Worm (Caenorhabditis elegans) whole organism, young adult: Measurements from ENCODE around the gene fcho-1.

Experiments
- B0035.1 ChIP-seq: sonication (generic microtip); optimal IDR thresholded peaks from 2 replicates; lab custom pipeline; 2016; ENCODE audit warnings: missing genetic modification characterization, mild to moderate bottlenecking, missing compliant biosample characterization, missing genotype, missing genetic modification reagents
- F23B12.7 ChIP-seq: sonication (generic microtip); optimal IDR thresholded peaks from 2 replicates; lab custom pipeline; 2017; ENCODE audit warnings: missing genetic modification characterization, mild to moderate bottlenecking, missing compliant biosample characterization, antibody characterized with exemption, moderate library complexity; ENCODE audit not compliant: insufficient read depth
- F33H1.4 ChIP-seq: fragments of 200-800 bp; sonication (Bioruptor generic); IDR thresholded peaks from 2 replicates; pipeline ENCODE4 v1.3.6; 2022; ENCODE audit warnings: missing genetic modification reagents, missing genetic modification characterization, missing compliant biosample characterization
- K11D2.4 ChIP-seq: fragments of 200-800 bp; sonication (Bioruptor generic); IDR thresholded peaks from 2 replicates; pipeline ENCODE4 v1.3.6; 2022; ENCODE audit warnings: missing genetic modification reagents, missing genetic modification characterization, missing compliant biosample characterization
- K12H6.12 ChIP-seq: fragments of 200-800 bp; sonication (Bioruptor generic); optimal IDR thresholded peaks from 2 replicates; lab custom pipeline; 2018; ENCODE audit warnings: mild to moderate bottlenecking, missing genetic modification characterization, missing compliant biosample characterization
- Y53G8AR.9 ChIP-seq: fragments of 200-800 bp; sonication (Bioruptor generic); conservative IDR thresholded peaks from 2 replicates; pipeline ENCODE4 v1.3.6; 2022; ENCODE audit warnings: missing genetic modification reagents, missing genetic modification characterization, missing compliant biosample characterization
- Y67H2A.10 ChIP-seq: fragments of 200-800 bp; sonication (Bioruptor generic); conservative IDR thresholded peaks from 2 replicates; pipeline ENCODE4 v1.3.6; 2022; ENCODE audit warnings: missing genetic modification reagents, missing genetic modification characterization, missing compliant biosample characterization
- ama-1 ChIP-seq, 3 experiments: fragments of 150-350 bp in 1 of 3; sonication (generic microtip) in 2 of 3; optimal IDR thresholded peaks; 2 replicates each; lab custom pipeline; 2014 to 2018; ENCODE audit warnings: missing biosample characterization in 2 of 3, missing genetic modification characterization in 2 of 3, missing genetic modification reagents in 2 of 3
- aptf-2 ChIP-seq: fragments of 200-800 bp; sonication (Bioruptor generic); conservative IDR thresholded peaks from 2 replicates; pipeline ENCODE4 v1.3.6; 2022; ENCODE audit warnings: missing genetic modification reagents, missing genetic modification characterization, missing compliant biosample characterization
- atf-7 ChIP-seq: sonication (generic microtip); optimal IDR thresholded peaks from 2 replicates; lab custom pipeline; 2017; ENCODE audit warnings: mild to moderate bottlenecking, missing genetic modification characterization, missing compliant biosample characterization
- athp-1 ChIP-seq: sonication (generic microtip); optimal IDR thresholded peaks from 2 replicates; lab custom pipeline; 2017; ENCODE audit warnings: mild to moderate bottlenecking, missing genetic modification characterization, missing compliant biosample characterization
- attf-5 ChIP-seq: fragments of 200-800 bp; sonication (Bioruptor generic); optimal IDR thresholded peaks from 2 replicates; lab custom pipeline; 2018; ENCODE audit warnings: mild to moderate bottlenecking, missing genetic modification characterization, missing compliant biosample characterization
- cebp-2 ChIP-seq: fragments of 200-800 bp; sonication (Bioruptor generic); IDR thresholded peaks from 2 replicates; pipeline ENCODE4 v1.3.6; 2022; ENCODE audit warnings: missing genetic modification characterization, missing compliant biosample characterization
- ceh-100 ChIP-seq: fragments of 200-800 bp; sonication (Bioruptor generic); IDR thresholded peaks from 2 replicates; pipeline ENCODE4 v1.3.6; 2022; ENCODE audit warnings: missing genetic modification reagents, missing genetic modification characterization, missing compliant biosample characterization
- ceh-58 ChIP-seq: fragments of 200-800 bp; sonication (Bioruptor generic); IDR thresholded peaks from 2 replicates; pipeline ENCODE4 v1.3.6; 2022; ENCODE audit warnings: missing genetic modification characterization, missing compliant biosample characterization
- ceh-91 ChIP-seq: fragments of 200-800 bp; sonication (Bioruptor generic); IDR thresholded peaks from 2 replicates; pipeline ENCODE4 v1.3.6; 2022; ENCODE audit warnings: missing genetic modification reagents, missing genetic modification characterization, missing compliant biosample characterization
- chd-7 ChIP-seq: sonication (generic microtip); optimal IDR thresholded peaks from 2 replicates; lab custom pipeline; 2016; ENCODE audit warnings: mild to moderate bottlenecking, missing genetic modification characterization, moderate library complexity, missing compliant biosample characterization
- die-1 ChIP-seq: sonication (generic microtip); optimal IDR thresholded peaks from 2 replicates; lab custom pipeline; 2016; ENCODE audit warnings: missing genotype, mild to moderate bottlenecking, missing genetic modification characterization, missing compliant biosample characterization
- egl-44 ChIP-seq: fragments of 200-800 bp; sonication (Bioruptor generic); IDR thresholded peaks from 2 replicates; pipeline ENCODE4 v1.3.6; 2022; ENCODE audit warnings: missing genetic modification reagents, missing genetic modification characterization, missing compliant biosample characterization
- ets-4 ChIP-seq: fragments of 200-800 bp; sonication (Bioruptor generic); optimal IDR thresholded peaks from 2 replicates; lab custom pipeline; 2018; ENCODE audit warnings: mild to moderate bottlenecking, missing genetic modification characterization, missing compliant biosample characterization
- gei-17 ChIP-seq: fragments of 200-800 bp; sonication (Bioruptor generic); optimal IDR thresholded peaks from 2 replicates; lab custom pipeline; 2018; ENCODE audit warnings: mild to moderate bottlenecking, missing genetic modification characterization, missing compliant biosample characterization
- hlh-12 ChIP-seq: sonication (generic microtip); optimal IDR thresholded peaks from 2 replicates; lab custom pipeline; 2016; ENCODE audit warnings: missing genetic modification characterization, missing compliant biosample characterization
- hmg-1.2 ChIP-seq: fragments of 200-800 bp; sonication (Bioruptor generic); IDR thresholded peaks from 2 replicates; pipeline ENCODE4 v1.3.6; 2022; ENCODE audit warnings: missing genetic modification reagents, missing genetic modification characterization, missing compliant biosample characterization
- let-607 ChIP-seq, 2 experiments: fragments of 200-800 bp in 1 of 2; sonication (Bioruptor generic) in 1 of 2; sonication (generic microtip) in 1 of 2; optimal IDR thresholded peaks; 2 replicates each; lab custom pipeline; 2016 to 2018; ENCODE audit warnings: mild to moderate bottlenecking in 2 of 2, missing compliant biosample characterization in 2 of 2, missing genetic modification characterization in 2 of 2, moderate library complexity in 2 of 2, missing genotype in 1 of 2
- lin-35 ChIP-seq, 3 experiments: fragments of 150-350 bp in 2 of 3; sonication (generic microtip) in 1 of 3; optimal IDR thresholded peaks; 2 replicates each; lab custom pipeline; 2014 to 2018; ENCODE audit warnings: missing biosample characterization in 3 of 3, missing genetic modification characterization in 3 of 3, missing genetic modification reagents in 3 of 3
- lin-54 ChIP-seq: fragments of 200-800 bp; sonication (Bioruptor generic); optimal IDR thresholded peaks from 2 replicates; lab custom pipeline; 2018; ENCODE audit warnings: mild to moderate bottlenecking, missing genetic modification characterization, missing compliant biosample characterization
- madf-10 ChIP-seq: sonication (generic microtip); optimal IDR thresholded peaks from 2 replicates; lab custom pipeline; 2016; ENCODE audit warnings: mild to moderate bottlenecking, missing genetic modification characterization, missing compliant biosample characterization
- madf-3 ChIP-seq: fragments of 200-800 bp; sonication (Bioruptor generic); IDR thresholded peaks from 2 replicates; pipeline ENCODE4 v1.3.6; 2022; ENCODE audit warnings: missing genetic modification reagents, missing genetic modification characterization, missing compliant biosample characterization
- mes-4 ChIP-seq: sonication (generic microtip); optimal IDR thresholded peaks from 2 replicates; lab custom pipeline; 2016; ENCODE audit warnings: missing genotype, missing genetic modification characterization, missing compliant biosample characterization
- nfya-2 ChIP-seq: fragments of 200-800 bp; sonication (Bioruptor generic); IDR thresholded peaks from 2 replicates; pipeline ENCODE4 v1.3.6; 2022; ENCODE audit warnings: missing genetic modification reagents, missing genetic modification characterization, missing compliant biosample characterization
- nhr-120 ChIP-seq: fragments of 200-800 bp; sonication (Bioruptor generic); IDR thresholded peaks from 2 replicates; pipeline ENCODE4 v1.3.6; 2022; ENCODE audit warnings: missing genetic modification characterization, missing compliant biosample characterization
- nhr-90 ChIP-seq: sonication (generic microtip); optimal IDR thresholded peaks from 2 replicates; lab custom pipeline; 2016; ENCODE audit warnings: missing genotype, mild to moderate bottlenecking, missing genetic modification characterization, missing compliant biosample characterization
- repo-1 ChIP-seq: sonication (generic microtip); optimal IDR thresholded peaks from 2 replicates; lab custom pipeline; 2017; ENCODE audit warnings: mild to moderate bottlenecking, missing genetic modification characterization, missing compliant biosample characterization
- sdz-38 ChIP-seq: sonication (generic microtip); optimal IDR thresholded peaks from 2 replicates; lab custom pipeline; 2016; ENCODE audit warnings: missing genotype, missing genetic modification characterization, missing compliant biosample characterization
- snpc-1.1 ChIP-seq: sonication (generic microtip); optimal IDR thresholded peaks from 2 replicates; lab custom pipeline; 2017; ENCODE audit warnings: missing genetic modification characterization, mild to moderate bottlenecking, missing compliant biosample characterization, antibody characterized with exemption, moderate library complexity, missing genotype, missing genetic modification reagents; ENCODE audit not compliant: insufficient read depth
- snpc-3.4 ChIP-seq: sonication (generic microtip); optimal IDR thresholded peaks from 2 replicates; lab custom pipeline; 2017; ENCODE audit warnings: missing genetic modification characterization, mild to moderate bottlenecking, missing compliant biosample characterization, antibody characterized with exemption, moderate library complexity, missing genotype, missing genetic modification reagents
- somi-1 ChIP-seq: fragments of 200-800 bp; sonication (Bioruptor generic); optimal IDR thresholded peaks from 2 replicates; lab custom pipeline; 2018; ENCODE audit warnings: mild to moderate bottlenecking, missing genetic modification characterization, missing compliant biosample characterization
- sptf-2 ChIP-seq: fragments of 200-800 bp; sonication (Bioruptor generic); optimal IDR thresholded peaks from 2 replicates; lab custom pipeline; 2018; ENCODE audit warnings: mild to moderate bottlenecking, missing genetic modification characterization, missing compliant biosample characterization
- tbx-9 ChIP-seq: sonication (generic microtip); optimal IDR thresholded peaks from 2 replicates; lab custom pipeline; 2016; ENCODE audit warnings: borderline replicate concordance, missing genetic modification characterization, inconsistent platforms, missing compliant biosample characterization
- tlf-1 ChIP-seq: fragments of 200-800 bp; sonication (Bioruptor generic); optimal IDR thresholded peaks from 2 replicates; lab custom pipeline; 2018; ENCODE audit warnings: mild to moderate bottlenecking, missing genetic modification characterization, missing compliant biosample characterization
- unc-130 ChIP-seq: sonication (generic microtip); optimal IDR thresholded peaks from 2 replicates; lab custom pipeline; 2016; ENCODE audit warnings: missing genetic modification reagents, missing genetic modification characterization, missing compliant biosample characterization
- unc-62 ChIP-seq: fragments of 150-350 bp; optimal IDR thresholded peaks from 2 replicates; lab custom pipeline; 2014; ENCODE audit warnings: missing biosample characterization, missing genetic modification reagents, missing genetic modification characterization
- xnd-1 ChIP-seq: sonication (generic microtip); optimal IDR thresholded peaks from 2 replicates; lab custom pipeline; 2016; ENCODE audit warnings: missing genotype, missing genetic modification reagents, missing genetic modification characterization, missing compliant biosample characterization
- ztf-18 ChIP-seq: sonication (generic microtip); optimal IDR thresholded peaks from 2 replicates; lab custom pipeline; 2016; ENCODE audit warnings: missing genotype, mild to moderate bottlenecking, missing genetic modification characterization, missing compliant biosample characterization
- ztf-25 ChIP-seq: fragments of 200-800 bp; sonication (Bioruptor generic); IDR thresholded peaks from 2 replicates; pipeline ENCODE4 v1.3.6; 2022; ENCODE audit warnings: missing genetic modification reagents, missing genetic modification characterization, missing compliant biosample characterization
- ztf-28 ChIP-seq: fragments of 200-800 bp; sonication (Bioruptor generic); IDR thresholded peaks from 2 replicates; pipeline ENCODE4 v1.3.6; 2022; ENCODE audit warnings: missing genetic modification reagents, missing genetic modification characterization, missing compliant biosample characterization
- ztf-3 ChIP-seq: fragments of 200-800 bp; sonication (Bioruptor generic); optimal IDR thresholded peaks from 2 replicates; lab custom pipeline; 2018; ENCODE audit warnings: mild to moderate bottlenecking, missing genetic modification characterization, missing compliant biosample characterization
- ztf-6 ChIP-seq: fragments of 200-800 bp; sonication (Bioruptor generic); IDR thresholded peaks from 2 replicates; pipeline ENCODE4 v1.3.6; 2022; ENCODE audit warnings: missing genetic modification reagents, missing genetic modification characterization, missing compliant biosample characterization

The fcho-1 gene

ce11 chrII:1309892-1310516 is at the start of gene fcho-1, which contains the start of gene alh-6 (continued):
- TF ChIP-seq gei-17 (GFP tag; lab: Kevin White, UChicago) (no peak), F33H1.4 (GFP tag; lab: Robert Waterston, UW) (peak; percentile 84), tlf-1 (GFP tag; lab: Kevin White, UChicago) (no peak), K12H6.12 (tag; lab: Kevin White, UChicago) (no peak), xnd-1 (tag; lab: Kevin White, UChicago) (peak; percentile 66), ztf-3 (GFP tag; lab: Kevin White, UChicago) (no peak), cebp-2 (GFP tag; lab: Robert Waterston, UW) (no peak), ceh-58 (GFP tag; lab: Robert Waterston, UW) (no peak), lin-35 (GFP tag; optimal IDR thresholded peaks at IDR 0.05; lab: Kevin White, UChicago) (no peak), ztf-18 (tag; lab: Kevin White, UChicago) (no peak), ztf-25 (GFP tag; lab: Robert Waterston, UW) (no peak), aptf-2 (GFP tag; lab: Robert Waterston, UW) (no peak), B0035.1 (tag; lab: Kevin White, UChicago) (no peak), die-1 (tag; lab: Kevin White, UChicago) (no peak), athp-1 (tag; lab: Kevin White, UChicago) (no peak), nhr-90 (no peak), mes-4 (tag; lab: Kevin White, UChicago) (no peak), ceh-91 (GFP tag; lab: Robert Waterston, UW) (no peak), ets-4 (GFP tag; lab: Kevin White, UChicago) (no peak), lin-54 (peak; percentile 36), madf-3 (no peak), nfya-2 (GFP tag; lab: Robert Waterston, UW) (no peak), sdz-38 (tag; lab: Kevin White, UChicago) (no peak), nhr-120 (no peak), hlh-12 (tag; lab: Kevin White, UChicago) (no peak), atf-7 (tag; lab: Kevin White, UChicago) (no peak), snpc-1.1 (tag; lab: Kevin White, UChicago) (no peak), ceh-100 (GFP tag; lab: Robert Waterston, UW) (no peak), ama-1 (optimal IDR thresholded peaks at IDR 0.05; lab: Kevin White, UChicago) (no peak), ama-1 (GFP tag; optimal IDR thresholded peaks at IDR 0.05; lab: Kevin White, UChicago) (no peak), Y53G8AR.9 (GFP tag; lab: Robert Waterston, UW) (no peak), egl-44 (no peak), ztf-28 (no peak), unc-130 (GFP tag; lab: Kevin White, UChicago) (no peak), madf-10 (tag; lab: Kevin White, UChicago) (no peak), chd-7 (no peak), tbx-9 (tag; lab: Kevin White, UChicago) (no peak), attf-5 (GFP tag; lab: Kevin White, UChicago) (no peak), somi-1 (GFP tag; lab: Kevin White, UChicago) (no peak), let-607 (tag; optimal IDR thresholded peaks at IDR 0.05; lab: Kevin White, UChicago) (no peak), Y67H2A.10 (GFP tag; lab: Robert Waterston, UW) (no peak), hmg-1.2 (peak; percentile 8; the same call in 1 of the 2 replicates), unc-62 (no peak), K11D2.4 (GFP tag; lab: Robert Waterston, UW) (no peak), ztf-6 (GFP tag; lab: Robert Waterston, UW) (no peak), F23B12.7 (tag; lab: Kevin White, UChicago) (no peak), sptf-2 (GFP tag; lab: Kevin White, UChicago) (no peak), repo-1 (tag; lab: Kevin White, UChicago) (no peak), snpc-3.4 (tag; lab: Kevin White, UChicago) (no peak)
